Fruit fly (Drosophila melanogaster) whole organism, pupa: ENCODE results near the gene Sulf1.
A peak's percentile ranks its signal among the peaks of the same experiment; 100 is the strongest.

Source experiments
- CG10348 ChIP-seq: fragments of 200-800 bp; sonication (Bioruptor generic); IDR thresholded peaks from 2 replicates; pipeline ENCODE4 v1.3.6; 2022; ENCODE audit warnings: missing biosample characterization, missing genetic modification characterization
- CG12605 ChIP-seq: fragments of 200-800 bp; sonication (Bioruptor generic); IDR thresholded peaks from 2 replicates; pipeline ENCODE4 v1.3.6; 2022; ENCODE audit warnings: missing biosample characterization, missing genetic modification characterization
- CG13204 ChIP-seq: fragments of 200-800 bp; sonication (Bioruptor generic); optimal IDR thresholded peaks from 2 replicates; lab custom pipeline; 2018; ENCODE audit warnings: missing biosample characterization, mild to moderate bottlenecking, missing genetic modification characterization, moderate library complexity
- CG14655 ChIP-seq: fragments of 200-800 bp; sonication (Bioruptor generic); optimal IDR thresholded peaks from 3 replicates; lab custom pipeline; 2017; ENCODE audit warnings: mild to moderate bottlenecking, missing biosample characterization, missing genetic modification reagents, missing genetic modification characterization
- CG15710 ChIP-seq: fragments of 200-800 bp; sonication (Bioruptor generic); optimal IDR thresholded peaks from 2 replicates; lab custom pipeline; 2018; ENCODE audit warnings: missing biosample characterization, mild to moderate bottlenecking, missing genetic modification characterization, moderate library complexity
- CG17806 ChIP-seq: fragments of 200-800 bp; sonication (Bioruptor generic); optimal IDR thresholded peaks from 2 replicates; lab custom pipeline; 2018; ENCODE audit warnings: missing biosample characterization, mild to moderate bottlenecking, missing genetic modification characterization, moderate library complexity
- CG32121 ChIP-seq: fragments of 200-800 bp; sonication (Bioruptor generic); IDR thresholded peaks from 2 replicates; pipeline ENCODE4 v1.3.6; 2022; ENCODE audit warnings: missing biosample characterization, missing genetic modification characterization
- CG34367 ChIP-seq: fragments of 200-800 bp; sonication (Bioruptor generic); optimal IDR thresholded peaks from 2 replicates; lab custom pipeline; 2018; ENCODE audit warnings: missing biosample characterization, mild to moderate bottlenecking, missing genetic modification characterization
- CG4496 ChIP-seq: fragments of 200-800 bp; sonication (Bioruptor generic); IDR thresholded peaks from 3 replicates; pipeline ENCODE4 v1.3.6; 2022; ENCODE audit warnings: missing biosample characterization, missing genetic modification characterization
- CG8159 ChIP-seq: fragments of 200-800 bp; sonication (Bioruptor generic); optimal IDR thresholded peaks from 3 replicates; lab custom pipeline; 2018; ENCODE audit warnings: missing biosample characterization, mild to moderate bottlenecking, missing genetic modification characterization, moderate library complexity
- CG8301 ChIP-seq: fragments of 200-800 bp; sonication (Bioruptor generic); optimal IDR thresholded peaks from 2 replicates; lab custom pipeline; 2018; ENCODE audit warnings: missing biosample characterization, mild to moderate bottlenecking, missing genetic modification characterization
- CG9948 ChIP-seq: fragments of 200-800 bp; sonication (Bioruptor generic); optimal IDR thresholded peaks from 2 replicates; lab custom pipeline; 2018; ENCODE audit warnings: missing biosample characterization, mild to moderate bottlenecking, missing genetic modification characterization, moderate library complexity
- D1 ChIP-seq: fragments of 200-800 bp; sonication (Bioruptor generic); optimal IDR thresholded peaks from 2 replicates; lab custom pipeline; 2018; ENCODE audit warnings: missing biosample characterization, mild to moderate bottlenecking, missing genetic modification characterization, moderate library complexity
- EcR ChIP-seq: fragments of 200-800 bp; sonication (Bioruptor generic); optimal IDR thresholded peaks from 3 replicates; lab custom pipeline; 2019; ENCODE audit warnings: missing biosample characterization, missing genetic modification characterization, mild to moderate bottlenecking, moderate library complexity, missing genetic modification reagents
- Ets98B ChIP-seq: fragments of 200-800 bp; sonication (Bioruptor generic); IDR thresholded peaks from 2 replicates; pipeline ENCODE4 v1.3.6; 2022; ENCODE audit warnings: missing biosample characterization, missing genetic modification characterization
- Pif1A ChIP-seq: fragments of 200-800 bp; sonication (Bioruptor generic); optimal IDR thresholded peaks from 3 replicates; lab custom pipeline; 2016; ENCODE audit warnings: missing biosample characterization, missing genetic modification characterization
- Pif1B ChIP-seq: fragments of 200-800 bp; sonication (Bioruptor generic); optimal IDR thresholded peaks from 3 replicates; lab custom pipeline; 2016; ENCODE audit warnings: missing biosample characterization, missing genetic modification characterization
- Snoo ChIP-seq: fragments of 200-800 bp; sonication (Bioruptor generic); optimal IDR thresholded peaks from 3 replicates; lab custom pipeline; 2017; ENCODE audit warnings: missing biosample characterization, mild to moderate bottlenecking, missing genetic modification characterization, inconsistent platforms
- fd96Ca ChIP-seq: fragments of 200-800 bp; sonication (Bioruptor generic); IDR thresholded peaks from 3 replicates; pipeline ENCODE4 v1.3.6; 2022; ENCODE audit warnings: missing biosample characterization, missing genetic modification characterization
- gl ChIP-seq: fragments of 200-800 bp; sonication (Bioruptor generic); optimal IDR thresholded peaks from 2 replicates; lab custom pipeline; 2018; ENCODE audit warnings: missing biosample characterization, mild to moderate bottlenecking, missing genetic modification characterization
- rn ChIP-seq: fragments of 200-800 bp; sonication (Bioruptor generic); IDR thresholded peaks from 2 replicates; pipeline ENCODE4 v1.3.6; 2022; ENCODE audit warnings: missing biosample characterization, missing genetic modification characterization

Sulf1 gene

dm6 chr3R:16348289-16348688 is 8.9 kb upstream of the Sulf1 start:
- no peak for TF ChIP-seq CG14655 (GFP tag; lab: Kevin White, UChicago)
- no peak for TF ChIP-seq rn (GFP tag; lab: Robert Waterston, UW)
- no peak for TF ChIP-seq CG4496 (GFP tag; lab: Robert Waterston, UW)
- no peak for TF ChIP-seq CG15710 (tag; lab: Kevin White, UChicago)
- TF ChIP-seq CG9948 (tag; lab: Kevin White, UChicago) = no peak

DNA sequence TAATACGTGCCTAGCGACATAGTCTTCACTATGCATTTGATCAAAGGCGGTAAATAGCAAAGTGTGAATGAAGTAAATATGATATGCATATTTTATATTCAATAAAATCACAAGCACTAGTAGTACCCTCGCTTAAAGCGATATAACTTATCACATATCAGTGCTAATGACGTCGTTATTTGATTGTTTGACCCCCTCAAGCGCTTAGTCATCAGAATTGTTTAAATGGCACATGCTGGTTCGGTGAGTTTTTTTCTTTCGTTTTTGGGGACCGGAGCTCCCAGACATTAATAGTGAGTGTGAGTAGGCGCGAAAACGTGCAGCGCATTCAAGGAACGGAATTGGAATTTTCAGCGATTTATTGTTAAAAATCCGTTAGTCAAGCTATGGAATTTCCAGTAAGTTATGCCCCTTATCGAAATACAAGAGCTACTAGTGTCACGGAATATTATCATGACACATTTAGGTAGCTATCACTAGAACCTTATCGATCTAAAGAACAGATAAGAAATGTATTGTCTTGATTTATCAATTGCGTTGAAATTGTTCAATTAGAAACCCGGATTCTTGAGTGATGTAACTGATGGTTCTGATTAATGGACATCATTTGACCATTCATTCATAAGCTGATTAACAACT is 8.4 kb upstream of the Sulf1 start:
- TF ChIP-seq CG13204 (GFP tag; lab: Kevin White, UChicago) (no peak), fd96Ca (GFP tag; lab: Robert Waterston, UW) (no peak), CG17806 (tag; lab: Kevin White, UChicago) (no peak), D1 (tag; lab: Kevin White, UChicago) (no peak), rn (GFP tag; lab: Robert Waterston, UW) (no peak), CG9948 (tag; lab: Kevin White, UChicago) (no peak), Snoo (tag; lab: Kevin White, UChicago) (no peak), CG12605 (GFP tag; lab: Robert Waterston, UW) (no peak), Pif1A (GFP tag; lab: Kevin White, UChicago) (no peak), CG15710 (tag; lab: Kevin White, UChicago) (no peak), EcR (no peak), CG8301 (tag; lab: Kevin White, UChicago) (no peak), Ets98B (GFP tag; lab: Robert Waterston, UW) (no peak), CG32121 (no peak), CG34367 (no peak)

- TF ChIP-seq gl (tag; lab: Kevin White, UChicago) (no peak), D1 (tag; lab: Kevin White, UChicago) (no peak), CG32121 (0 out of 2 replicates have a peak, but pooled peaks have one; percentile 14), Pif1B (GFP tag; lab: Kevin White, UChicago) (no peak), CG13204 (GFP tag; lab: Kevin White, UChicago) (no peak), CG34367 (peak; percentile 35), fd96Ca (GFP tag; lab: Robert Waterston, UW) (no peak), Ets98B (GFP tag; lab: Robert Waterston, UW) (peak; percentile 42; the same call in 1 of the 2 replicates), CG17806 (tag; lab: Kevin White, UChicago) (peak; percentile 57), CG8301 (tag; lab: Kevin White, UChicago) (peak; percentile 29), CG12605 (GFP tag; lab: Robert Waterston, UW) (no peak), CG4496 (GFP tag; lab: Robert Waterston, UW) (peak; percentile 47; the same call in 2 of the 3 replicates), EcR (no peak), rn (GFP tag; lab: Robert Waterston, UW) (no peak), CG15710 (tag; lab: Kevin White, UChicago) (peak; percentile 69), Snoo (tag; lab: Kevin White, UChicago) (peak; percentile 69), CG9948 (tag; lab: Kevin White, UChicago) (peak; percentile 32), CG8159 (tag; lab: Kevin White, UChicago) (peak; percentile 75), CG14655 (GFP tag; lab: Kevin White, UChicago) (no peak), CG10348 (GFP tag; lab: Robert Waterston, UW) (no peak), Pif1A (GFP tag; lab: Kevin White, UChicago) (no peak)
Observed at dm6 chr3R:16341817-16342374, 2.5 kb upstream of the Sulf1 start, which contains the start of the genes SF2 and pad. SF2 (minus strand) TSS chr3R:16341988. pad (plus strand) TSS chr3R:16342318.

DNA sequence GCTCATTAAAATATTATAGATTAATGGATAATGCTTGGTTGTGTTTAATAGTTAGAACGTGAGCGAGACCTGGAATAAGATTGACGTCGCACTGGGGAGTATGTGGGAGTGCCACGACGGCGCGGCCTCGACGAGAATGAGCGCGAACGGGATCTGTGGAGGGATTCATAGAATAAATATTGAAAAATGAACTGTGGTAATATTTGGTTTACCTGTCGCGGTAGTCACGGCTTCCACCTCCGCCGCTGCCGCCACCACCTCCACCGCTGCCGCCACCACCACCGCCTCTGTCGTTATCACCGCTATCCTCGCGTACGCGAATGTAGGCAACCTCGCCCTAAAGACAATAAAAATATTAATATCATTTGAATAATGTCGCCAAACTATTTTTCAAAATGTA is 1.2 kb upstream of the Sulf1 start:
- TF ChIP-seq rn (GFP tag; lab: Robert Waterston, UW) (no peak), D1 (tag; lab: Kevin White, UChicago) (no peak), CG12605 (GFP tag; lab: Robert Waterston, UW) (no peak), Ets98B (GFP tag; lab: Robert Waterston, UW) (peak; percentile 17; the same call in 1 of the 2 replicates), CG4496 (GFP tag; lab: Robert Waterston, UW) (0 out of 3 replicates have a peak, but pooled peaks have one; percentile 44), Snoo (tag; lab: Kevin White, UChicago) (no peak), CG34367 (no peak), CG32121 (peak; percentile 20; the same call in 1 of the 2 replicates), fd96Ca (GFP tag; lab: Robert Waterston, UW) (no peak), CG14655 (GFP tag; lab: Kevin White, UChicago) (no peak), CG10348 (GFP tag; lab: Robert Waterston, UW) (no peak), CG8301 (tag; lab: Kevin White, UChicago) (no peak), Pif1B (GFP tag; lab: Kevin White, UChicago) (no peak), CG17806 (tag; lab: Kevin White, UChicago) (no peak), EcR (no peak), CG15710 (tag; lab: Kevin White, UChicago) (peak; percentile 4), CG9948 (tag; lab: Kevin White, UChicago) (no peak), CG8159 (tag; lab: Kevin White, UChicago) (no peak), CG13204 (GFP tag; lab: Kevin White, UChicago) (peak; percentile 30), Pif1A (GFP tag; lab: Kevin White, UChicago) (no peak), gl (tag; lab: Kevin White, UChicago) (peak; percentile 51)

DNA sequence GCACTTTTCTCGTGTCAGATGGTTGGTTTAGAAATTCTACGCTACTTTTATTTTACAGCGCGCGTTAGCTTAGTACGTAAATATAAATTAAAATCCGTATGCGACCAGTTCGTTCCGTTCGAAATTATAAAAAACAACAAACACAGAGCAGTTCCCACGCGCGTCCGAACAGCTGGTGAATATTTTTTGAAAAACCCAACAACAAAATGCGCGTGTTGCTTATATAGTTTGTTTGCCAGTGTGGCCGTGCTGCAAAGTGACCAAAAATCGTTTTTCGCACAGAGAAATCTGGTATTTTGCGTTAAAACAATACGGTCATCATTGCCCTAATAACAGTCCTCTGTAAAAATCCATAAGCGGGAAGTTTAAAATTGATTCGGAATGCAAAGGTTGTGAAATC is 1.0 kb downstream of the Sulf1 start:
- no peak for TF ChIP-seq gl (tag; lab: Kevin White, UChicago)
- 0 out of 2 replicates have a peak, but pooled peaks have one; percentile 25 for TF ChIP-seq Ets98B (GFP tag; lab: Robert Waterston, UW)
- TF ChIP-seq CG8159 (tag; lab: Kevin White, UChicago) = no peak
- TF ChIP-seq fd96Ca (GFP tag; lab: Robert Waterston, UW) = no peak
- peak; percentile 29 for TF ChIP-seq EcR
- no peak for TF ChIP-seq CG15710 (tag; lab: Kevin White, UChicago)
- TF ChIP-seq, all 21 proteins: peak for 2
